Worm (Caenorhabditis elegans) whole organism, young adult: ENCODE data around the gene srw-109.

Source experiments
- B0019.2 ChIP-seq: fragments of 200-800 bp; sonication (Bioruptor generic); conservative IDR thresholded peaks from 2 replicates; pipeline ENCODE4 v1.3.6; 2022; ENCODE audit warnings: missing genetic modification reagents, missing genetic modification characterization, missing compliant biosample characterization
- mel-28 ChIP-seq: sonication (generic microtip); optimal IDR thresholded peaks from 2 replicates; lab custom pipeline; 2016; ENCODE audit warnings: borderline replicate concordance, mild to moderate bottlenecking, missing genetic modification characterization, missing compliant biosample characterization
- pha-4 ChIP-seq: fragments of 150-350 bp; sonication (generic microtip); optimal IDR thresholded peaks from 2 replicates; lab custom pipeline; 2014; ENCODE audit warnings: missing biosample characterization, missing genetic modification reagents, missing genetic modification characterization
- repo-1 ChIP-seq: sonication (generic microtip); optimal IDR thresholded peaks from 2 replicates; lab custom pipeline; 2017; ENCODE audit warnings: mild to moderate bottlenecking, missing genetic modification characterization, missing compliant biosample characterization
- snpc-1.1 ChIP-seq: sonication (generic microtip); optimal IDR thresholded peaks from 2 replicates; lab custom pipeline; 2017; ENCODE audit warnings: missing genetic modification characterization, mild to moderate bottlenecking, missing compliant biosample characterization, antibody characterized with exemption, moderate library complexity, missing genotype, missing genetic modification reagents; ENCODE audit not compliant: insufficient read depth
- unc-130 ChIP-seq: sonication (generic microtip); optimal IDR thresholded peaks from 2 replicates; lab custom pipeline; 2016; ENCODE audit warnings: missing genetic modification reagents, missing genetic modification characterization, missing compliant biosample characterization
- ztf-22 ChIP-seq: fragments of 200-800 bp; sonication (Bioruptor generic); optimal IDR thresholded peaks from 2 replicates; lab custom pipeline; 2018; ENCODE audit warnings: mild to moderate bottlenecking, missing genetic modification characterization, moderate library complexity, missing compliant biosample characterization
- ztf-26 ChIP-seq: sonication (generic microtip); optimal IDR thresholded peaks from 2 replicates; lab custom pipeline; 2017; ENCODE audit warnings: missing genetic modification characterization, missing compliant biosample characterization

DNA sequence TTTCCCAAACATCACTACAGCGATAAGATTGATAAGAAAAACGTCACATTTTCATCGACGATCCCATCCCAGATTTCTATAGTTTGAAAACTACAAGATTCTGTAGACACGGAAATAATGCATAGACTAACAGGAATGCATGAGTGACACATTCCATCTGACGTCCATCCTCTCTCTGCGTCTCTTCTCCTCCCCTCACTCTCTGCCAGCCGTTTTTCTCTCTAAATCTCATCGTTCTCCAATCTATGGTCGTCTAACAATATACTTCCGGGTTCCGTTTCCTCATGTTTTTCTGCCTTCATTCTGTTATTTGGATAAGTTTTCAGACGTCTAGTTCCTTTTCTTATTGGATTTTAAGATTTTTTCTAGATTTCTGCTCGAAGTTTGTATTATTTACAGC is 10.3 kb upstream of the srw-109 start, which contains the start of gene F48G7.4:
- TF ChIP-seq unc-130 (no peak), snpc-1.1 (no peak), ztf-26 (tag; lab: Kevin White, UChicago) (no peak), mel-28 (tag; lab: Kevin White, UChicago) (no peak), B0019.2 (GFP tag; lab: Robert Waterston, UW) (no peak), repo-1 (tag; lab: Kevin White, UChicago) (no peak), ztf-22 (GFP tag; lab: Kevin White, UChicago) (no peak), pha-4 (tag; lab: Kevin White, UChicago) (no peak)
